Fruit fly (Drosophila melanogaster): ENCODE data around the gene CG4678.

The CG4678 gene

dm6 chrX:16750712-16751578, 55.0 kb downstream of the CG4678 start (continued):
- TF ChIP-seq CG3032 (tag; optimal IDR thresholded peaks at IDR 0.05) (peak; percentile 91), acj6 (GFP tag; optimal IDR thresholded peaks at IDR 0.05) (peak; percentile 85), Gug (GFP tag; IDR thresholded peaks at IDR 0.05) (peak; percentile 64), Eip75B (GFP tag; optimal IDR thresholded peaks at IDR 0.05) (peak; percentile 89), Eip78C (GFP tag) (peak; percentile 97), fkh (GFP tag; optimal IDR thresholded peaks at IDR 0.05) (peak; percentile 1), net (GFP tag; optimal IDR thresholded peaks at IDR 0.05) (peak; percentile 91), CG11294 (GFP tag; IDR thresholded peaks at IDR 0.05) (peak; percentile 31; the same call in 1 of the 2 replicates), CG9139 (GFP tag; optimal IDR thresholded peaks at IDR 0.05) (peak; percentile 95), Hr39 (GFP tag; optimal IDR thresholded peaks at IDR 0.05) (peak; percentile 61), dac (GFP tag; optimal IDR thresholded peaks at IDR 0.05) (peak; percentile 80), lz (GFP tag; optimal IDR thresholded peaks at IDR 0.05) (peak; percentile 87), CG4318 (GFP tag; optimal IDR thresholded peaks at IDR 0.05) (peak; percentile 61), Ets21C (GFP tag; optimal IDR thresholded peaks at IDR 0.05) (peak; percentile 60), eg (GFP tag; IDR thresholded peaks at IDR 0.05) (peak; percentile 88), CG6854 (GFP tag; optimal IDR thresholded peaks at IDR 0.05) (peak; percentile 91), CG16779 (tag; optimal IDR thresholded peaks at IDR 0.05) (peak; percentile 94)

dm6 chrX:16751579-16752156, 55.7 kb downstream of the CG4678 start, which contains the start of gene goe:
TSS of gene goe (minus strand) at chrX:16751910.
- TF ChIP-seq Eip78C (GFP tag) (peak; percentile 83), CG8119 (GFP tag; IDR thresholded peaks at IDR 0.05) (no peak), dsx (GFP tag; optimal IDR thresholded peaks at IDR 0.05; ENCODE audit: poor library complexity, severe bottlenecking) (no peak), CG11762 (GFP tag; optimal IDR thresholded peaks at IDR 0.05; ENCODE audit: insufficient read depth) (no peak), salr (GFP tag; optimal IDR thresholded peaks at IDR 0.05) (peak in 1 of 2 experiments; percentile 8), Smox (GFP tag; optimal IDR thresholded peaks at IDR 0.05) (peak; percentile 60), CG34406 (GFP tag; optimal IDR thresholded peaks at IDR 0.05) (peak; percentile 19), topi (GFP tag; optimal IDR thresholded peaks at IDR 0.05) (peak; percentile 49), CG1621 (tag; optimal IDR thresholded peaks at IDR 0.05) (no peak), OdsH (GFP tag; optimal IDR thresholded peaks at IDR 0.05) (peak; percentile 60), Ets21C (GFP tag; optimal IDR thresholded peaks at IDR 0.05) (peak; percentile 67), fd85E (GFP tag; optimal IDR thresholded peaks at IDR 0.05) (no peak), Hr38 (GFP tag; optimal IDR thresholded peaks at IDR 0.05) (no peak), CG6792 (GFP tag; optimal IDR thresholded peaks at IDR 0.05) (peak; percentile 65), CG6163 (GFP tag; IDR thresholded peaks at IDR 0.05) (peak; percentile 78), CG6276 (GFP tag; optimal IDR thresholded peaks at IDR 0.05) (no peak), Blimp-1 (GFP tag; optimal IDR thresholded peaks at IDR 0.05) (no peak), Eip75B (GFP tag; optimal IDR thresholded peaks at IDR 0.05) (peak; percentile 60), CG6808 (GFP tag; optimal IDR thresholded peaks at IDR 0.05) (no peak), spab (GFP tag; optimal IDR thresholded peaks at IDR 0.05) (no peak), Ets96B (tag; optimal IDR thresholded peaks at IDR 0.05) (no peak), Sox102F (GFP tag; optimal IDR thresholded peaks at IDR 0.05) (peak; percentile 32), CG4318 (GFP tag; optimal IDR thresholded peaks at IDR 0.05) (no peak), CG32006 (GFP tag; optimal IDR thresholded peaks at IDR 0.05) (peak; percentile 15), CG10631 (GFP tag; optimal IDR thresholded peaks at IDR 0.05) (peak; percentile 55), Hr4 (GFP tag; optimal IDR thresholded peaks at IDR 0.05) (no peak), Hr39 (GFP tag; optimal IDR thresholded peaks at IDR 0.05) (peak; percentile 81), lz (GFP tag; optimal IDR thresholded peaks at IDR 0.05) (peak; percentile 81), fd59A (GFP tag; optimal IDR thresholded peaks at IDR 0.05) (no peak), CG16779 (tag; optimal IDR thresholded peaks at IDR 0.05) (no peak), Gug (GFP tag; IDR thresholded peaks at IDR 0.05) (peak; percentile 27; the same call in 1 of the 2 replicates), CG8319 (GFP tag; optimal IDR thresholded peaks at IDR 0.05) (peak; percentile 17), esn (GFP tag; optimal IDR thresholded peaks at IDR 0.05) (peak; percentile 75), dac (GFP tag; optimal IDR thresholded peaks at IDR 0.05) (peak; percentile 27), CG10669 (GFP tag; optimal IDR thresholded peaks at IDR 0.05) (no peak), CG11294 (GFP tag; IDR thresholded peaks at IDR 0.05) (0 out of 2 replicates have a peak, but pooled peaks have one; percentile 21), ss (GFP tag; optimal IDR thresholded peaks at IDR 0.05) (peak in 1 of 2 experiments; percentile 35), svp (GFP tag) (peak; percentile 80)
